Worm (Caenorhabditis elegans): ENCODE results near the gene F01G4.6.

DNA sequence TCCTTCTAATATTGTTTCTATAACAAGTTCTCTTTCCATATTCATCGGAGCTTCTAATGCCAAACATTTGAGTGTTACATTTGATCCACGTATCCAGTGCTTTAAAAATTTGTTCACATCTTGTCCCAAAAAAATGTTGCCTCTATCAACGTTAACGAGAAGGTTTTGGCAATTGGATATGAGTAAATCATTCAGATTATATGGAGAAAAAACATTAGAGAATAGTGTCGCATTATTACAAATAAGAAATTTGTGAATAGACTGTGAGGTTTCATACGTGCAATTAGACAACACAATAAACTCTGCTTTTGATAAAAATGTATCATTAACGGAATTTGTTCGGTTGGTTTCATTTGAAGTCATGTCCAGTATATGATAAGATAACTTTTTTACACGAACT lies 10.6 kb upstream of the F01G4.6 start, which contains the start of gene mboa-4:
- no peak for TF ChIP-seq efl-3 (GFP tag; optimal IDR thresholded peaks at IDR 0.05)
- TF ChIP-seq nhr-12 (tag; optimal IDR thresholded peaks at IDR 0.05) = no peak
- no peak for TF ChIP-seq ces-1 (GFP tag; optimal IDR thresholded peaks at IDR 0.05)
- no peak for TF ChIP-seq jun-1 (tag; optimal IDR thresholded peaks at IDR 0.05)
- no peak for TF ChIP-seq nhr-237 (tag; optimal IDR thresholded peaks at IDR 0.05)
- TF ChIP-seq ama-1 (optimal IDR thresholded peaks at IDR 0.05) = no peak
- no peak for TF ChIP-seq mep-1 (tag; optimal IDR thresholded peaks at IDR 0.05)
- TF ChIP-seq ceh-82 (tag; optimal IDR thresholded peaks at IDR 0.05) = no peak
- no peak for TF ChIP-seq elt-3 (tag; optimal IDR thresholded peaks at IDR 0.05)
- TF ChIP-seq lsy-2 (tag; optimal IDR thresholded peaks at IDR 0.05) = no peak
- TF ChIP-seq ceh-63 (GFP tag; optimal IDR thresholded peaks at IDR 0.05) = no peak
- no peak for TF ChIP-seq pag-3 (tag; optimal IDR thresholded peaks at IDR 0.05; ENCODE audit: borderline replicate concordance, insufficient read depth)
- TF ChIP-seq sptf-1 (tag; optimal IDR thresholded peaks at IDR 0.05) = no peak
- TF ChIP-seq blmp-1 (tag; optimal IDR thresholded peaks at IDR 0.05) = no peak

Data from whole organism, L1 larva.